Fruit fly (Drosophila melanogaster) whole organism, embryonic: ENCODE measurements around the gene inaF-B.

Experiments
- Ada2b ChIP-seq: fragments of 200-800 bp; sonication (Bioruptor generic); IDR thresholded peaks from 2 replicates; pipeline ENCODE4 v1.3.6; 2022; ENCODE audit warnings: missing biosample characterization, missing genetic modification characterization
- CG10147 ChIP-seq: fragments of 200-800 bp; sonication (Bioruptor generic); optimal IDR thresholded peaks from 2 replicates; lab custom pipeline; 2019; ENCODE audit warnings: missing biosample characterization, mild to moderate bottlenecking, missing genetic modification characterization, moderate library complexity
- CG10431 ChIP-seq: fragments of 200-800 bp; sonication (Bioruptor generic); optimal IDR thresholded peaks from 3 replicates; lab custom pipeline; 2018; ENCODE audit warnings: missing biosample characterization, mild to moderate bottlenecking, missing genetic modification characterization
- CG10565 ChIP-seq: fragments of 200-800 bp; sonication (Bioruptor generic); optimal IDR thresholded peaks from 3 replicates; lab custom pipeline; 2016; ENCODE audit warnings: missing biosample characterization, mild to moderate bottlenecking, missing genetic modification characterization
- CG10979 ChIP-seq: fragments of 200-800 bp; sonication (Bioruptor generic); optimal IDR thresholded peaks from 2 replicates; lab custom pipeline; 2018; ENCODE audit warnings: missing biosample characterization, mild to moderate bottlenecking, missing genetic modification characterization, moderate library complexity
- CG13296 ChIP-seq: fragments of 200-800 bp; sonication (Bioruptor generic); optimal IDR thresholded peaks from 3 replicates; lab custom pipeline; 2018; ENCODE audit warnings: missing biosample characterization, mild to moderate bottlenecking, missing genetic modification characterization
- CG13624 ChIP-seq: fragments of 200-800 bp; sonication (Bioruptor generic); optimal IDR thresholded peaks from 2 replicates; lab custom pipeline; 2016; ENCODE audit warnings: missing biosample characterization, missing genetic modification characterization
- CG14710 ChIP-seq: fragments of 200-800 bp; sonication (Bioruptor generic); optimal IDR thresholded peaks from 3 replicates; lab custom pipeline; 2019; ENCODE audit warnings: missing biosample characterization, mild to moderate bottlenecking, missing genetic modification characterization, moderate library complexity
- CG14965 ChIP-seq: fragments of 200-800 bp; sonication (Bioruptor generic); optimal IDR thresholded peaks from 2 replicates; lab custom pipeline; 2016; ENCODE audit warnings: missing biosample characterization, missing genetic modification characterization, borderline replicate concordance
- CG15696 ChIP-seq: fragments of 200-800 bp; sonication (Bioruptor generic); optimal IDR thresholded peaks from 2 replicates; lab custom pipeline; 2019; ENCODE audit warnings: missing biosample characterization, mild to moderate bottlenecking, missing genetic modification characterization, moderate library complexity
- CG17802 ChIP-seq: fragments of 200-800 bp; sonication (Bioruptor generic); optimal IDR thresholded peaks from 2 replicates; lab custom pipeline; 2018; ENCODE audit warnings: missing biosample characterization, mild to moderate bottlenecking, missing genetic modification characterization, moderate library complexity
- CG2678 ChIP-seq: fragments of 200-800 bp; sonication (Bioruptor generic); optimal IDR thresholded peaks from 3 replicates; lab custom pipeline; 2019; ENCODE audit warnings: missing biosample characterization, mild to moderate bottlenecking, missing genetic modification characterization, moderate library complexity
- CG30403 ChIP-seq: fragments of 200-800 bp; sonication (Bioruptor generic); optimal IDR thresholded peaks from 3 replicates; lab custom pipeline; 2016; ENCODE audit warnings: missing biosample characterization, missing genetic modification characterization
- CG30431 ChIP-seq: fragments of 200-800 bp; sonication (Bioruptor generic); optimal IDR thresholded peaks from 2 replicates; lab custom pipeline; 2017; ENCODE audit warnings: missing biosample characterization, missing genetic modification characterization
- CG33557 ChIP-seq: fragments of 200-800 bp; sonication (Bioruptor generic); optimal IDR thresholded peaks from 2 replicates; lab custom pipeline; 2019; ENCODE audit warnings: missing biosample characterization, mild to moderate bottlenecking, missing genetic modification characterization, moderate library complexity
- CG3407 ChIP-seq: fragments of 200-800 bp; sonication (Bioruptor generic); optimal IDR thresholded peaks from 2 replicates; lab custom pipeline; 2018; ENCODE audit warnings: missing biosample characterization, mild to moderate bottlenecking, missing genetic modification characterization
- CG34224 ChIP-seq: fragments of 200-800 bp; sonication (Bioruptor generic); IDR thresholded peaks from 3 replicates; pipeline ENCODE4 v1.3.6; 2022; ENCODE audit warnings: missing biosample characterization, missing genetic modification characterization; ENCODE audit not compliant: partially characterized antibody
- CG3726 ChIP-seq: fragments of 200-800 bp; sonication (Bioruptor generic); IDR thresholded peaks from 3 replicates; pipeline ENCODE4, ENCODE4 v1.3.6; 2022; ENCODE audit warnings: missing biosample characterization, missing genetic modification characterization
- CG5180 ChIP-seq: fragments of 200-800 bp; sonication (Bioruptor generic); optimal IDR thresholded peaks from 3 replicates; lab custom pipeline; 2017; ENCODE audit warnings: missing biosample characterization, missing genetic modification characterization, mild to moderate bottlenecking, moderate library complexity, missing genetic modification reagents
- CG8359 ChIP-seq: fragments of 200-800 bp; sonication (Bioruptor generic); optimal IDR thresholded peaks from 2 replicates; lab custom pipeline; 2017; ENCODE audit warnings: missing biosample characterization, mild to moderate bottlenecking, missing genetic modification characterization, borderline replicate concordance
- CG8765 ChIP-seq: fragments of 200-800 bp; sonication (Bioruptor generic); IDR thresholded peaks from 2 replicates; pipeline ENCODE4 v1.3.6; 2022; ENCODE audit warnings: missing biosample characterization, missing genetic modification characterization
- Chrac-16 ChIP-seq: fragments of 200-800 bp; sonication (Bioruptor generic); optimal IDR thresholded peaks from 3 replicates; lab custom pipeline; 2016; ENCODE audit warnings: missing biosample characterization, missing genetic modification characterization
- Dek ChIP-seq: fragments of 200-800 bp; sonication (Bioruptor generic); optimal IDR thresholded peaks from 3 replicates; lab custom pipeline; 2019; ENCODE audit warnings: missing biosample characterization, mild to moderate bottlenecking, missing genetic modification characterization, moderate library complexity
- E2f1 ChIP-seq: fragments of 200-800 bp; sonication (Bioruptor generic); IDR thresholded peaks from 2 replicates; pipeline ENCODE4 v1.3.6; 2022; ENCODE audit warnings: missing biosample characterization, missing genetic modification characterization
- E2f2 ChIP-seq: fragments of 200-800 bp; sonication (Bioruptor generic); IDR thresholded peaks from 2 replicates; pipeline ENCODE4 v1.3.6; 2022; ENCODE audit warnings: missing biosample characterization, missing genetic modification characterization
- Hr78 ChIP-seq, 2 experiments: fragments of 200-800 bp in 1 of 2; fragments of >200 bp in 1 of 2; sonication (Bioruptor generic) in 1 of 2; optimal IDR thresholded peaks; 2 replicates each; lab custom pipeline; 2017 to 2019; ENCODE audit warnings: missing biosample characterization in 2 of 2, missing genetic modification characterization in 2 of 2, mild to moderate bottlenecking in 1 of 2, moderate library complexity in 1 of 2
- Mad ChIP-seq: fragments of 200-800 bp; sonication (Bioruptor generic); optimal IDR thresholded peaks from 2 replicates; lab custom pipeline; 2016; ENCODE audit warnings: missing biosample characterization, missing genetic modification characterization
- Max ChIP-seq: fragments of 200-800 bp; sonication (Bioruptor generic); optimal IDR thresholded peaks from 2 replicates; lab custom pipeline; 2016; ENCODE audit warnings: missing biosample characterization, mild to moderate bottlenecking, missing genetic modification characterization
- NK7.1 ChIP-seq: fragments of 200-800 bp; sonication (Bioruptor generic); optimal IDR thresholded peaks from 3 replicates; lab custom pipeline; 2016; ENCODE audit warnings: missing biosample characterization, missing genetic modification characterization
- NfI ChIP-seq: fragments of 200-800 bp; sonication (Bioruptor generic); optimal IDR thresholded peaks from 3 replicates; lab custom pipeline; 2018; ENCODE audit warnings: missing biosample characterization, mild to moderate bottlenecking, missing genetic modification characterization, moderate library complexity
- Rx ChIP-seq: fragments of 200-800 bp; sonication (Bioruptor generic); IDR thresholded peaks from 2 replicates; pipeline ENCODE4 v1.3.6; 2022; ENCODE audit warnings: missing biosample characterization, missing genetic modification characterization
- Trl ChIP-seq, 3 experiments: fragments of >200 bp in 2 of 3; fragments of 200-800 bp in 1 of 3; sonication (Bioruptor generic) in 1 of 3; optimal IDR thresholded peaks; 2 replicates in 1 of 3; 3 replicates in 2 of 3; lab custom pipeline; 2016 to 2017; ENCODE audit warnings: missing biosample characterization in 1 of 3, missing genetic modification characterization in 1 of 3
- ara ChIP-seq: fragments of 200-800 bp; sonication (Bioruptor generic); IDR thresholded peaks from 2 replicates; pipeline ENCODE4 v1.3.6; 2022; ENCODE audit warnings: missing biosample characterization, missing genetic modification characterization
- ash1 ChIP-seq: fragments of 200-800 bp; sonication (Bioruptor generic); optimal IDR thresholded peaks from 2 replicates; lab custom pipeline; 2018; ENCODE audit warnings: missing biosample characterization, mild to moderate bottlenecking, missing genetic modification characterization
- crol ChIP-seq: fragments of 200-800 bp; sonication (Bioruptor generic); IDR thresholded peaks from 2 replicates; pipeline ENCODE4 v1.3.6; 2022; ENCODE audit warnings: missing biosample characterization, missing genetic modification characterization
- ems ChIP-seq: fragments of 200-800 bp; sonication (Bioruptor generic); optimal IDR thresholded peaks from 3 replicates; lab custom pipeline; 2016; ENCODE audit warnings: missing biosample characterization, missing genetic modification characterization
- fd102C ChIP-seq: fragments of 200-800 bp; sonication (Bioruptor generic); optimal IDR thresholded peaks from 2 replicates; lab custom pipeline; 2018; ENCODE audit warnings: missing biosample characterization, mild to moderate bottlenecking, missing genetic modification characterization, moderate library complexity
- fu2 ChIP-seq: fragments of 200-800 bp; sonication (Bioruptor generic); optimal IDR thresholded peaks from 2 replicates; lab custom pipeline; 2016; ENCODE audit warnings: missing biosample characterization, missing genetic modification characterization
- grau ChIP-seq: fragments of 200-800 bp; optimal IDR thresholded peaks from 3 replicates; lab custom pipeline; 2019; ENCODE audit warnings: missing biosample characterization, mild to moderate bottlenecking, missing genetic modification characterization, moderate library complexity
- h ChIP-seq: fragments of >200 bp; optimal IDR thresholded peaks from 2 replicates; lab custom pipeline; 2017
- hth ChIP-seq: fragments of >200 bp; optimal IDR thresholded peaks from 2 replicates; lab custom pipeline; 2017; ENCODE audit warnings: inconsistent platforms
- jing ChIP-seq: fragments of 200-800 bp; sonication (Bioruptor generic); optimal IDR thresholded peaks from 2 replicates; lab custom pipeline; 2018; ENCODE audit warnings: missing biosample characterization, mild to moderate bottlenecking, missing genetic modification characterization
- jumu ChIP-seq: fragments of 200-800 bp; sonication (Bioruptor generic); optimal IDR thresholded peaks from 3 replicates; lab custom pipeline; 2016; ENCODE audit warnings: missing biosample characterization, missing genetic modification characterization
- onecut ChIP-seq: fragments of 200-800 bp; sonication (Bioruptor generic); IDR thresholded peaks from 2 replicates; pipeline ENCODE4 v1.3.6; 2022; ENCODE audit warnings: missing biosample characterization, missing genetic modification characterization
- otp ChIP-seq: fragments of 200-800 bp; sonication (Bioruptor generic); IDR thresholded peaks from 3 replicates; pipeline ENCODE4, ENCODE4 v1.3.6; 2022; ENCODE audit warnings: missing biosample characterization, missing genetic modification characterization
- pros ChIP-seq: fragments of 200-800 bp; sonication (Bioruptor generic); optimal IDR thresholded peaks from 3 replicates; lab custom pipeline; 2019; ENCODE audit warnings: missing biosample characterization, mild to moderate bottlenecking, missing genetic modification characterization, moderate library complexity
- sd ChIP-seq: fragments of 200-800 bp; sonication (Bioruptor generic); optimal IDR thresholded peaks from 3 replicates; lab custom pipeline; 2018; ENCODE audit warnings: missing biosample characterization, mild to moderate bottlenecking, missing genetic modification characterization, moderate library complexity
- sr ChIP-seq: fragments of 200-800 bp; sonication (Bioruptor generic); IDR thresholded peaks from 3 replicates; pipeline ENCODE4 v1.3.6; 2022; ENCODE audit warnings: missing biosample characterization, missing genetic modification characterization
- trh ChIP-seq: fragments of 200-800 bp; sonication (Bioruptor generic); optimal IDR thresholded peaks from 2 replicates; lab custom pipeline; 2016; ENCODE audit warnings: missing biosample characterization, missing genetic modification characterization
- yki ChIP-seq: fragments of >200 bp; optimal IDR thresholded peaks from 3 replicates; lab custom pipeline; 2018

inaF-B gene

DNA sequence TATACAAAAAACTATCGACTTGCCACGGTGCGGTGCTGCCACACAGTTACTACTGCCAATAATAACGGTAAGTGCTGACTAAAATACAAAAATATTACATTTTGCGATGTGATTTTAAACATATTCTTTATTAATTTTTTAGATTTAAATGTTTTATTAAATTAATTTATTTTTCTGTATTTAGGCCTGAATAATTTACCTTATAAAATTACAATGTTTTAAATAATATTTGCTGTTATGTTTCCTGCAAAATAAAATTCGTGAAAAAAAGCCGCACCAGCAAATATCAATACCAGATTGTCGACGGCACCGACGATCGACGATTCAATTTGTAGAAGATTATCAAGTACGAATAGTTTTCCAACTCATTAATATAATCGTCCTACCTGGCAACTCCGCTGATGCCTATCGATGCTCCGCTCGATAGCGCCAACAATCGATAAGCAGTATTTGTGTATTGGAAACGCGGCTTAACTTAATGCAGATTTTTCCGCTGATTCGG is 54.0 kb downstream of the inaF-B start, which contains the start of the genes Vlet and bif (continued):
- TF ChIP-seq CG2678 (tag; lab: Kevin White, UChicago) (no peak), sd (no peak), pros (GFP tag; lab: Kevin White, UChicago) (no peak), CG3726 (GFP tag; lab: Robert Waterston, UW) (no peak), E2f1 (GFP tag; lab: Robert Waterston, UW) (no peak; the same call in 1 of the 2 replicates), CG13624 (GFP tag; lab: Kevin White, UChicago) (peak; percentile 23), CG8359 (GFP tag; lab: Kevin White, UChicago) (no peak), CG14710 (peak; percentile 84), Mad (GFP tag; lab: Kevin White, UChicago) (no peak), CG34224 (GFP tag; lab: Robert Waterston, UW) (peak; percentile 43; the same call in 2 of the 3 replicates), CG10147 (GFP tag; lab: Kevin White, UChicago) (peak; percentile 51), jing (GFP tag; lab: Kevin White, UChicago) (no peak), h (lab: Kevin White, UChicago) (no peak), CG3407 (GFP tag; lab: Kevin White, UChicago) (peak; percentile 9), grau (peak; percentile 76), Trl (optimal IDR thresholded peaks at IDR 0.05; lab: Kevin White, UChicago) (no peak), Trl (GFP tag; optimal IDR thresholded peaks at IDR 0.05; lab: Kevin White, UChicago) (peak; percentile 44), ara (GFP tag; lab: Robert Waterston, UW) (no peak), CG17802 (tag; lab: Kevin White, UChicago) (peak; percentile 44), fu2 (peak; percentile 0), CG33557 (GFP tag; lab: Kevin White, UChicago) (peak; percentile 26), Chrac-16 (GFP tag; lab: Kevin White, UChicago) (peak; percentile 64), CG10565 (GFP tag; lab: Kevin White, UChicago) (no peak), yki (lab: Kevin White, UChicago) (no peak), fd102C (GFP tag; lab: Kevin White, UChicago) (no peak), ems (peak; percentile 40), Ada2b (GFP tag; lab: Robert Waterston, UW) (0 out of 2 replicates have a peak, but pooled peaks have one; percentile 13), Hr78 (GFP tag; optimal IDR thresholded peaks at IDR 0.05; lab: Kevin White, UChicago) (no peak), CG5180 (peak; percentile 25), Rx (GFP tag; lab: Robert Waterston, UW) (0 out of 2 replicates have a peak, but pooled peaks have one; percentile 2), NK7.1 (GFP tag; lab: Kevin White, UChicago) (no peak), CG30403 (peak; percentile 76), CG13296 (GFP tag; lab: Kevin White, UChicago) (peak; percentile 69), NfI (GFP tag; lab: Kevin White, UChicago) (peak; percentile 75), onecut (GFP tag; lab: Robert Waterston, UW) (no peak; the same call in 1 of the 2 replicates), CG10979 (tag; lab: Kevin White, UChicago) (peak; percentile 58), trh (GFP tag; lab: Kevin White, UChicago) (no peak), Max (GFP tag; lab: Kevin White, UChicago) (peak; percentile 31), crol (no peak), CG10431 (peak; percentile 24), hth (lab: Kevin White, UChicago) (no peak), CG30431 (GFP tag; lab: Kevin White, UChicago) (peak; percentile 32), E2f2 (GFP tag; lab: Robert Waterston, UW) (peak; percentile 41), sr (GFP tag; lab: Robert Waterston, UW) (no peak), ash1 (GFP tag; lab: Kevin White, UChicago) (no peak), CG15696 (tag; lab: Kevin White, UChicago) (peak; percentile 56), Dek (tag; lab: Kevin White, UChicago) (peak; percentile 40), otp (GFP tag; lab: Robert Waterston, UW) (no peak), CG14965 (no peak), jumu (GFP tag; lab: Kevin White, UChicago) (peak; percentile 25), CG8765 (no peak)
